Worm (Caenorhabditis elegans): Measurements from ENCODE around the gene pcyt-2.2.

Gene pcyt-2.2

DNA sequence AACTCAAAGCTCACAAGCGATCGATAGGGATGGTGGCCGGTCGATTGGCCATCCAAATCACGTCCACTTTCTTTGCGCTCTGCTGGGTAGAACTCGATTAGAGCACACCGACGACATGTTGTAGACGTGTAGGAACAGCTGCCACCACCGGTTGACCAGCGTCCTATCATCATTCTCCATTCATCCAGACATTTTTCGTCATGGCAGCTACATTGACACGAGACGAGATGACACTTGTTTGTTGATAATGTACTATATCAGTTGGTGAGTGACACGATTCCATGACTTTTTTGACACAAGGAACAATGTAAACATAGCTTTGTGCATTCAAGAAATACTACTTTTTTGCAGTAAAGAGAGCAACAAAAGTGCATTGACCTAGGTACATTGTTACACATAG is 17.6 kb upstream of the pcyt-2.2 start:
- TF ChIP-seq unc-30 (tag; optimal IDR thresholded peaks at IDR 0.05), result no peak
- TF ChIP-seq nhr-76 (tag; optimal IDR thresholded peaks at IDR 0.05), result no peak
- peak; percentile 70 for TF ChIP-seq lin-14 (GFP tag; optimal IDR thresholded peaks at IDR 0.05)
- TF ChIP-seq efl-1 (optimal IDR thresholded peaks at IDR 0.05), result no peak
- TF ChIP-seq efl-1 (GFP tag; optimal IDR thresholded peaks at IDR 0.05 in 1 of 2), result peak in 1 of 2 experiments; percentile 39
- peak; percentile 50 for TF ChIP-seq nhr-71 (tag; optimal IDR thresholded peaks at IDR 0.05)
- peak; percentile 49 for TF ChIP-seq rnt-1 (tag; optimal IDR thresholded peaks at IDR 0.05)
- no peak for TF ChIP-seq lin-15B (tag; optimal IDR thresholded peaks at IDR 0.05)
- TF ChIP-seq ces-1 (GFP tag; optimal IDR thresholded peaks at IDR 0.05), result no peak
- TF ChIP-seq grh-1 (GFP tag; IDR thresholded peaks at IDR 0.05), result no peak
- 0 out of 2 replicates have a peak, but pooled peaks have one; percentile 23 for TF ChIP-seq nhr-19 (GFP tag; conservative IDR thresholded peaks at IDR 0.05)

DNA sequence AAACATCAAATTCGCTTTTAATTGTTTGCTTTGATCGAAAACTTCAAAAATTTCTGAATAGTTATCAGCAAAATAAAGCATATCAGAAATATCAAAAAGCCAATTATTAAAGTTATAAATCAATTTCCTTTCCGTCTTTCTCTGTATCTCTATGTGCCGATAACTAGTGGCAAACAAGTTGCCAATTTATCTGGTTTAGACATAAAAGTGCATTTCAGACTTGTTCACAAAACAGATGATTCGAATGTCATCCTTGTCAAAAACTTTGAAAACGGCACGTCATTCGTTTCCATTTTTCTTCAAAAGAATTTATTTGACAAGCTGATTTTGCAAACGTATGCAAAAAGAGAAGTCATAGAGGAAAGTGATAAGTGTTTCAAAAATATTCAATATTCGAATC is 16.8 kb upstream of the pcyt-2.2 start:
- TF ChIP-seq mdl-1 (tag; optimal IDR thresholded peaks at IDR 0.05), result no peak
- no peak for TF ChIP-seq aly-2 (tag; optimal IDR thresholded peaks at IDR 0.05)
- no peak for TF ChIP-seq dsc-1 (tag; optimal IDR thresholded peaks at IDR 0.05)

DNA sequence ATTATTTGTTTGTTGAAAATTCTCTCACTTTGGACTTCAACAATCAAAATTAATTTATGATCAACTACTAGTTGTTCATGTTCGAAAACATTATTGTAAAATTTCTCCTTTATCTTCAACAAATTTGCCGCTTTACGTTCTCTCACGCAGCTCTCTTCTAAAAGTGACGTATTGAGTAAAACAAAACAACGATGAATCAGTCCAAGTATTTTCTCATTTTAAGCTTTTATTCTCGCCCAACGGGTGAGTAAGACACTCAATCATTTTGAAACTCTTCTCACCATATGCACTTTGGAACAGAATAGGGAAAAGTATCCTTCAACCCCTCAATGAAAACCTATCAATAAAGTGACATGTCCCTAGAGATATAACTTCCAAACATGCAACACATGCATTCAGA is 10.7 kb upstream of the pcyt-2.2 start:
- TF ChIP-seq nhr-47 (tag; optimal IDR thresholded peaks at IDR 0.05) (no peak), aly-2 (tag; optimal IDR thresholded peaks at IDR 0.05) (no peak), unc-86 (tag; optimal IDR thresholded peaks at IDR 0.05) (no peak), lin-13 (GFP tag; optimal IDR thresholded peaks at IDR 0.05) (no peak), mab-9 (GFP tag; IDR thresholded peaks at IDR 0.05) (no peak), nhr-85 (tag) (no peak), sptf-1 (tag; optimal IDR thresholded peaks at IDR 0.05) (no peak), elt-2 (tag; optimal IDR thresholded peaks at IDR 0.05) (no peak), zip-4 (GFP tag; optimal IDR thresholded peaks at IDR 0.05) (no peak), unc-62 (GFP tag; optimal IDR thresholded peaks at IDR 0.05) (no peak), dpl-1 (GFP tag; optimal IDR thresholded peaks at IDR 0.05) (no peak), tbx-2 (tag; optimal IDR thresholded peaks at IDR 0.05) (no peak), lin-39 (tag; optimal IDR thresholded peaks at IDR 0.05) (no peak), irx-1 (tag; optimal IDR thresholded peaks at IDR 0.05) (no peak), nhr-76 (tag; optimal IDR thresholded peaks at IDR 0.05) (no peak), mdl-1 (tag; optimal IDR thresholded peaks at IDR 0.05) (no peak), F16B12.6 (tag; optimal IDR thresholded peaks at IDR 0.05) (no peak), unc-130 (tag; optimal IDR thresholded peaks at IDR 0.05) (no peak)

DNA sequence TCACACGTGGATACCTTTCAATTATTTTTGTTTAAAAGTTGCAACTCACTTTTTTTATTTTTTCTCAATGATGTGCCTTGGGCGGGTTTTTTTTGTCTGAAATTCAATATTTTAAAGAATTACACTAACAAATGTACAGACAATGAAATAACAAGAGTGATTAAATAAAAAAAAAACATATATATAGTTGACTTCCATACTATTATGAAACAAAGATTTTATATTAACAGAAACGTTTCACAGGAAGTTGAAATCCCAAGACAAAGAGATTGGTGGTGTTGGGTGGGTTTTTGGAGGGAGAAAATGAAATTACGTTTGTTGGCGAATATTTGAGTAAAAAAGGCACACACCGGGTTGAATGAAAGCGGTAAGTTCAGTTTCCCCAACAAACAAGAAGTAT is 8.2 kb upstream of the pcyt-2.2 start, which contains the start of gene cca-1:
TSS of gene cca-1 (minus strand) at position 101 of the 400 bp plus-strand sequence.
- TF ChIP-seq ces-1 (GFP tag; optimal IDR thresholded peaks at IDR 0.05) (no peak), dpl-1 (GFP tag; optimal IDR thresholded peaks at IDR 0.05) (no peak), lin-13 (GFP tag; optimal IDR thresholded peaks at IDR 0.05) (no peak), nhr-77 (tag; optimal IDR thresholded peaks at IDR 0.05) (no peak), vab-15 (tag; optimal IDR thresholded peaks at IDR 0.05) (no peak), xbp-1 (tag; optimal IDR thresholded peaks at IDR 0.05) (no peak), pax-3 (tag; optimal IDR thresholded peaks at IDR 0.05) (no peak), egl-27 (tag; optimal IDR thresholded peaks at IDR 0.05) (no peak)

DNA sequence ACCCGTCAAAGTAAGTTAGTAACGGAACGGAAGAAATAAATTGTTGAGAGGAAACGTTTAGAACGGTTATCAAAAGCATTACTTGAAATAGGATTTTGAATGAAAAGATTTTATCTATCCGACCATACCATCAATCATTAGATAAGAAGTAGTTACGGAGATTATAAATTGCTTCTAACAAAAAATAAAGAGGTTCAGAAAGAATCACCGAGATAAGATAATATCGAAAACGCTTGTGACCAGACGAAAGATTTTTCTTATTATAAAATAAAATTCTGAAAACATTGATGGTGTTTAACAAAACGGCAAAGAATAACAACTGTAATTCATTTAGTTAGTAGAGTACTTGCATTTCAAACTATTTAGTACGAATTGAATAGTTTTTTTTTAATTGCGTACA is 3.2 kb upstream of the pcyt-2.2 start, which contains the start of gene C39D10.8:
TSS of gene C39D10.8 (minus strand) at position 101 of the 400 bp plus-strand sequence.
- TF ChIP-seq blmp-1 (tag; optimal IDR thresholded peaks at IDR 0.05) (peak; percentile 17), elt-3 (tag; optimal IDR thresholded peaks at IDR 0.05) (peak in 1 of 6 experiments; percentile 2), elt-2 (tag; optimal IDR thresholded peaks at IDR 0.05) (no peak), lin-14 (GFP tag; optimal IDR thresholded peaks at IDR 0.05) (peak; percentile 21)
